Worm (Caenorhabditis elegans) whole organism, young adult: Measurements from ENCODE around the gene lsm-8.

ENCODE experiments used
- B0019.2 ChIP-seq: fragments of 200-800 bp; sonication (Bioruptor generic); conservative IDR thresholded peaks from 2 replicates; pipeline ENCODE4 v1.3.6; 2022; ENCODE audit warnings: missing genetic modification reagents, missing genetic modification characterization, missing compliant biosample characterization
- C06A6.2 ChIP-seq: fragments of 200-800 bp; sonication (Bioruptor generic); conservative IDR thresholded peaks from 2 replicates; pipeline ENCODE4 v1.3.6; 2022; ENCODE audit warnings: missing genetic modification characterization, missing compliant biosample characterization
- F22D6.2 ChIP-seq: sonication (generic microtip); optimal IDR thresholded peaks from 2 replicates; lab custom pipeline; 2016; ENCODE audit warnings: mild to moderate bottlenecking, missing genetic modification characterization, missing compliant biosample characterization
- F33H1.4 ChIP-seq: fragments of 200-800 bp; sonication (Bioruptor generic); IDR thresholded peaks from 2 replicates; pipeline ENCODE4 v1.3.6; 2022; ENCODE audit warnings: missing genetic modification reagents, missing genetic modification characterization, missing compliant biosample characterization
- F52B5.7 ChIP-seq: sonication (generic microtip); optimal IDR thresholded peaks from 2 replicates; lab custom pipeline; 2016; ENCODE audit warnings: mild to moderate bottlenecking, missing genetic modification characterization, missing compliant biosample characterization
- Y53F4B.3 ChIP-seq: fragments of 200-800 bp; sonication (Bioruptor generic); IDR thresholded peaks from 2 replicates; pipeline ENCODE4 v1.3.6; 2022; ENCODE audit warnings: missing genetic modification reagents, missing genetic modification characterization, missing compliant biosample characterization
- Y79H2A.3 ChIP-seq: fragments of 200-800 bp; sonication (Bioruptor generic); conservative IDR thresholded peaks from 2 replicates; pipeline ENCODE4 v1.3.6; 2022; ENCODE audit warnings: missing genetic modification reagents, missing genetic modification characterization, missing compliant biosample characterization
- ZK185.1 ChIP-seq: sonication (generic microtip); optimal IDR thresholded peaks from 2 replicates; lab custom pipeline; 2016; ENCODE audit warnings: mild to moderate bottlenecking, missing genetic modification characterization, missing compliant biosample characterization; ENCODE audit not compliant: poor library complexity, severe bottlenecking
- aptf-2 ChIP-seq: fragments of 200-800 bp; sonication (Bioruptor generic); conservative IDR thresholded peaks from 2 replicates; pipeline ENCODE4 v1.3.6; 2022; ENCODE audit warnings: missing genetic modification reagents, missing genetic modification characterization, missing compliant biosample characterization
- aptf-3 ChIP-seq: fragments of 200-800 bp; sonication (Bioruptor generic); IDR thresholded peaks from 2 replicates; pipeline ENCODE4 v1.3.6; 2022; ENCODE audit warnings: missing genetic modification characterization, missing compliant biosample characterization
- bed-1 ChIP-seq: fragments of 200-800 bp; sonication (Bioruptor generic); IDR thresholded peaks from 2 replicates; pipeline ENCODE4 v1.3.6; 2022; ENCODE audit warnings: missing genetic modification reagents, missing genetic modification characterization, missing compliant biosample characterization
- cebp-1 ChIP-seq, 2 experiments: fragments of 200-800 bp in 1 of 2; sonication (Bioruptor generic) in 1 of 2; sonication (generic microtip) in 1 of 2; IDR thresholded peaks in 1 of 2; optimal IDR thresholded peaks in 1 of 2; 2 replicates each; pipeline versions ENCODE4 v1.3.6 to Lab custom; 2017 to 2022; ENCODE audit warnings: missing compliant biosample characterization in 2 of 2, missing genetic modification characterization in 2 of 2, mild to moderate bottlenecking in 1 of 2, missing genetic modification reagents in 1 of 2, moderate library complexity in 1 of 2
- cebp-2 ChIP-seq: fragments of 200-800 bp; sonication (Bioruptor generic); IDR thresholded peaks from 2 replicates; pipeline ENCODE4 v1.3.6; 2022; ENCODE audit warnings: missing genetic modification characterization, missing compliant biosample characterization
- ceh-100 ChIP-seq: fragments of 200-800 bp; sonication (Bioruptor generic); IDR thresholded peaks from 2 replicates; pipeline ENCODE4 v1.3.6; 2022; ENCODE audit warnings: missing genetic modification reagents, missing genetic modification characterization, missing compliant biosample characterization
- ceh-27 ChIP-seq: fragments of 200-800 bp; sonication (Bioruptor generic); optimal IDR thresholded peaks from 2 replicates; lab custom pipeline; 2018; ENCODE audit warnings: mild to moderate bottlenecking, missing genetic modification characterization, moderate library complexity, missing compliant biosample characterization
- ceh-79 ChIP-seq: sonication (generic microtip); optimal IDR thresholded peaks from 2 replicates; lab custom pipeline; 2017; ENCODE audit warnings: mild to moderate bottlenecking, missing genetic modification characterization, missing compliant biosample characterization
- ceh-91 ChIP-seq: fragments of 200-800 bp; sonication (Bioruptor generic); IDR thresholded peaks from 2 replicates; pipeline ENCODE4 v1.3.6; 2022; ENCODE audit warnings: missing genetic modification reagents, missing genetic modification characterization, missing compliant biosample characterization
- chd-7 ChIP-seq: sonication (generic microtip); optimal IDR thresholded peaks from 2 replicates; lab custom pipeline; 2016; ENCODE audit warnings: mild to moderate bottlenecking, missing genetic modification characterization, moderate library complexity, missing compliant biosample characterization
- die-1 ChIP-seq: sonication (generic microtip); optimal IDR thresholded peaks from 2 replicates; lab custom pipeline; 2016; ENCODE audit warnings: missing genotype, mild to moderate bottlenecking, missing genetic modification characterization, missing compliant biosample characterization
- dpl-1 ChIP-seq: fragments of 150-350 bp; optimal IDR thresholded peaks from 2 replicates; lab custom pipeline; 2014; ENCODE audit warnings: missing biosample characterization, missing genetic modification reagents, missing genetic modification characterization
- egl-44 ChIP-seq: fragments of 200-800 bp; sonication (Bioruptor generic); IDR thresholded peaks from 2 replicates; pipeline ENCODE4 v1.3.6; 2022; ENCODE audit warnings: missing genetic modification reagents, missing genetic modification characterization, missing compliant biosample characterization
- fkh-3 ChIP-seq: sonication (generic microtip); optimal IDR thresholded peaks from 2 replicates; lab custom pipeline; 2016; ENCODE audit warnings: mild to moderate bottlenecking, missing genetic modification characterization, missing compliant biosample characterization
- gei-17 ChIP-seq: fragments of 200-800 bp; sonication (Bioruptor generic); optimal IDR thresholded peaks from 2 replicates; lab custom pipeline; 2018; ENCODE audit warnings: mild to moderate bottlenecking, missing genetic modification characterization, missing compliant biosample characterization
- hlh-26 ChIP-seq: fragments of 200-800 bp; sonication (Bioruptor generic); conservative IDR thresholded peaks from 2 replicates; pipeline ENCODE4 v1.3.6; 2022; ENCODE audit warnings: missing genetic modification reagents, missing genetic modification characterization, missing compliant biosample characterization
- hmg-1.2 ChIP-seq: fragments of 200-800 bp; sonication (Bioruptor generic); IDR thresholded peaks from 2 replicates; pipeline ENCODE4 v1.3.6; 2022; ENCODE audit warnings: missing genetic modification reagents, missing genetic modification characterization, missing compliant biosample characterization
- hmg-20 ChIP-seq: fragments of 200-800 bp; sonication (Bioruptor generic); IDR thresholded peaks from 2 replicates; pipeline ENCODE4 v1.3.6; 2022; ENCODE audit warnings: missing genetic modification reagents, missing genetic modification characterization, missing compliant biosample characterization
- hsf-1 ChIP-seq: fragments of 200-800 bp; sonication (Bioruptor generic); IDR thresholded peaks from 2 replicates; pipeline ENCODE4 v1.3.6; 2022; ENCODE audit warnings: missing genetic modification reagents, missing genetic modification characterization, missing compliant biosample characterization
- lag-1 ChIP-seq: fragments of 200-800 bp; sonication (Bioruptor generic); IDR thresholded peaks from 2 replicates; pipeline ENCODE4 v1.3.6; 2022; ENCODE audit warnings: missing genetic modification reagents, missing genetic modification characterization, missing compliant biosample characterization
- lin-40 ChIP-seq: sonication (generic microtip); optimal IDR thresholded peaks from 2 replicates; lab custom pipeline; 2016; ENCODE audit warnings: missing genetic modification characterization, mild to moderate bottlenecking, missing compliant biosample characterization, missing genotype, missing genetic modification reagents
- madf-6 ChIP-seq: fragments of 200-800 bp; sonication (Bioruptor generic); IDR thresholded peaks from 2 replicates; pipeline ENCODE4 v1.3.6; 2022; ENCODE audit warnings: missing genetic modification reagents, missing genetic modification characterization, missing compliant biosample characterization
- mcd-1 ChIP-seq: fragments of 200-800 bp; sonication (Bioruptor generic); IDR thresholded peaks from 2 replicates; pipeline ENCODE4 v1.3.6; 2022; ENCODE audit warnings: missing genetic modification reagents, missing genetic modification characterization, missing compliant biosample characterization
- mel-28 ChIP-seq: sonication (generic microtip); optimal IDR thresholded peaks from 2 replicates; lab custom pipeline; 2016; ENCODE audit warnings: borderline replicate concordance, mild to moderate bottlenecking, missing genetic modification characterization, missing compliant biosample characterization
- mxl-1 ChIP-seq: sonication (generic microtip); optimal IDR thresholded peaks from 2 replicates; lab custom pipeline; 2016; ENCODE audit warnings: missing genetic modification characterization, missing compliant biosample characterization
- nfya-1 ChIP-seq: sonication (generic microtip); optimal IDR thresholded peaks from 2 replicates; lab custom pipeline; 2017; ENCODE audit warnings: antibody characterized with exemption, missing compliant biosample characterization, missing genetic modification characterization, borderline replicate concordance; ENCODE audit not compliant: insufficient read depth
- nhr-80 ChIP-seq: sonication (generic microtip); optimal IDR thresholded peaks from 2 replicates; lab custom pipeline; 2016; ENCODE audit warnings: missing genetic modification characterization, missing compliant biosample characterization
- nhr-90 ChIP-seq: sonication (generic microtip); optimal IDR thresholded peaks from 2 replicates; lab custom pipeline; 2016; ENCODE audit warnings: missing genotype, mild to moderate bottlenecking, missing genetic modification characterization, missing compliant biosample characterization
- rec-8 ChIP-seq, 2 experiments: sonication (generic microtip); optimal IDR thresholded peaks; 2 replicates each; lab custom pipeline; 2016; ENCODE audit warnings: mild to moderate bottlenecking in 2 of 2, missing genetic modification characterization in 2 of 2, missing genetic modification reagents in 2 of 2, missing genotype in 2 of 2, missing biosample characterization in 1 of 2, missing compliant biosample characterization in 1 of 2, moderate library complexity in 1 of 2
- sdz-38 ChIP-seq: sonication (generic microtip); optimal IDR thresholded peaks from 2 replicates; lab custom pipeline; 2016; ENCODE audit warnings: missing genotype, missing genetic modification characterization, missing compliant biosample characterization
- snpc-1.1 ChIP-seq: sonication (generic microtip); optimal IDR thresholded peaks from 2 replicates; lab custom pipeline; 2017; ENCODE audit warnings: missing genetic modification characterization, mild to moderate bottlenecking, missing compliant biosample characterization, antibody characterized with exemption, moderate library complexity, missing genotype, missing genetic modification reagents; ENCODE audit not compliant: insufficient read depth
- snpc-1.3 ChIP-seq: sonication (generic microtip); optimal IDR thresholded peaks from 2 replicates; lab custom pipeline; 2017; ENCODE audit warnings: missing genetic modification characterization, mild to moderate bottlenecking, missing compliant biosample characterization, antibody characterized with exemption, moderate library complexity, missing genotype, missing genetic modification reagents; ENCODE audit not compliant: insufficient read depth
- snpc-3.4 ChIP-seq: sonication (generic microtip); optimal IDR thresholded peaks from 2 replicates; lab custom pipeline; 2017; ENCODE audit warnings: missing genetic modification characterization, mild to moderate bottlenecking, missing compliant biosample characterization, antibody characterized with exemption, moderate library complexity, missing genotype, missing genetic modification reagents
- snpc-4 ChIP-seq, 5 experiments: fragments of 150-350 bp in 1 of 5; sonication (generic microtip) in 4 of 5; optimal IDR thresholded peaks; 2 replicates each; lab custom pipeline; 2014 to 2018; ENCODE audit warnings: missing genetic modification characterization in 5 of 5, missing biosample characterization in 3 of 5, antibody characterized with exemption in 2 of 5, mild to moderate bottlenecking in 2 of 5, missing compliant biosample characterization in 2 of 5, missing genotype in 2 of 5, moderate library complexity in 2 of 5, missing genetic modification reagents in 1 of 5
- tbp1 ChIP-seq: fragments of 200-800 bp; sonication (Bioruptor generic); optimal IDR thresholded peaks from 2 replicates; lab custom pipeline; 2018; ENCODE audit warnings: mild to moderate bottlenecking, missing genetic modification characterization, missing compliant biosample characterization
- tbx-9 ChIP-seq: sonication (generic microtip); optimal IDR thresholded peaks from 2 replicates; lab custom pipeline; 2016; ENCODE audit warnings: borderline replicate concordance, missing genetic modification characterization, inconsistent platforms, missing compliant biosample characterization
- unc-62 ChIP-seq: fragments of 150-350 bp; optimal IDR thresholded peaks from 2 replicates; lab custom pipeline; 2014; ENCODE audit warnings: missing biosample characterization, missing genetic modification reagents, missing genetic modification characterization
- ztf-18 ChIP-seq: sonication (generic microtip); optimal IDR thresholded peaks from 2 replicates; lab custom pipeline; 2016; ENCODE audit warnings: missing genotype, mild to moderate bottlenecking, missing genetic modification characterization, missing compliant biosample characterization

The lsm-8 gene

ce11 chrIV:6336748-6337147, 10.4 kb downstream of the lsm-8 start (continued):
- no peak for TF ChIP-seq nfya-1 (tag; lab: Kevin White, UChicago)
- no peak for TF ChIP-seq sdz-38 (tag; lab: Kevin White, UChicago)
- TF ChIP-seq nhr-80 = peak; percentile 95
- peak; percentile 17 for TF ChIP-seq ceh-79 (tag; lab: Kevin White, UChicago)
- peak; percentile 72 for TF ChIP-seq ZK185.1 (tag; lab: Kevin White, UChicago)
- TF ChIP-seq egl-44 (GFP tag; lab: Robert Waterston, UW) = peak; percentile 90
- TF ChIP-seq mxl-1 (tag; lab: Kevin White, UChicago) = no peak
- TF ChIP-seq cebp-1 (GFP tag; IDR thresholded peaks at IDR 0.05; lab: Robert Waterston, UW) = peak; percentile 61; the same call in 1 of the 2 replicates
- peak; percentile 96 for TF ChIP-seq cebp-1 (tag; optimal IDR thresholded peaks at IDR 0.05; lab: Kevin White, UChicago)
- TF ChIP-seq tbp1 = peak; percentile 69
- TF ChIP-seq snpc-1.3 (tag; lab: Kevin White, UChicago) = no peak
- peak; percentile 34 for TF ChIP-seq die-1 (tag; lab: Kevin White, UChicago)
- no peak for TF ChIP-seq aptf-2 (GFP tag; lab: Robert Waterston, UW)
- no peak for TF ChIP-seq lag-1
- TF ChIP-seq hsf-1 (GFP tag; lab: Robert Waterston, UW) = no peak
- TF ChIP-seq F33H1.4 = peak; percentile 56
- TF ChIP-seq madf-6 (GFP tag; lab: Robert Waterston, UW) = peak; percentile 48; the same call in 1 of the 2 replicates
- TF ChIP-seq snpc-4 (GFP tag; optimal IDR thresholded peaks at IDR 0.05; lab: Kevin White, UChicago) = no peak
- TF ChIP-seq snpc-4 (tag; optimal IDR thresholded peaks at IDR 0.05; lab: Kevin White, UChicago) = peak; percentile 25 to 73 (median 66)
- TF ChIP-seq ceh-27 (GFP tag; lab: Kevin White, UChicago) = peak; percentile 84
- TF ChIP-seq hmg-20 (GFP tag; lab: Robert Waterston, UW) = peak; percentile 46; the same call in 1 of the 2 replicates
- peak; percentile 75 for TF ChIP-seq unc-62 (GFP tag; lab: Kevin White, UChicago)
- peak; percentile 83 for TF ChIP-seq gei-17 (GFP tag; lab: Kevin White, UChicago)
- peak; percentile 63 for TF ChIP-seq mel-28 (tag; lab: Kevin White, UChicago)
- TF ChIP-seq nhr-90 (tag; lab: Kevin White, UChicago) = peak; percentile 78
- TF ChIP-seq Y79H2A.3 = no peak
- no peak for TF ChIP-seq snpc-1.1 (tag; lab: Kevin White, UChicago)
- TF ChIP-seq dpl-1 (GFP tag; lab: Kevin White, UChicago) = peak; percentile 16
- TF ChIP-seq chd-7 (tag; lab: Kevin White, UChicago) = peak; percentile 97
- TF ChIP-seq F52B5.7 (tag; lab: Kevin White, UChicago) = peak; percentile 58
- TF ChIP-seq fkh-3 (tag; lab: Kevin White, UChicago) = no peak
- no peak for TF ChIP-seq tbx-9 (tag; lab: Kevin White, UChicago)
- peak; percentile 96 for TF ChIP-seq lin-40 (tag; lab: Kevin White, UChicago)
- no peak for TF ChIP-seq hlh-26 (GFP tag; lab: Robert Waterston, UW)
- no peak for TF ChIP-seq rec-8 (tag; optimal IDR thresholded peaks at IDR 0.05; lab: Kevin White, UChicago)
- TF ChIP-seq Y53F4B.3 (GFP tag; lab: Robert Waterston, UW) = no peak
- peak; percentile 32; the same call in 1 of the 2 replicates for TF ChIP-seq cebp-2 (GFP tag; lab: Robert Waterston, UW)
- TF ChIP-seq aptf-3 (GFP tag; lab: Robert Waterston, UW) = no peak
- no peak for TF ChIP-seq snpc-3.4 (tag; lab: Kevin White, UChicago)
- no peak for TF ChIP-seq B0019.2 (GFP tag; lab: Robert Waterston, UW)
- no peak for TF ChIP-seq ceh-91 (GFP tag; lab: Robert Waterston, UW)
- TF ChIP-seq hmg-1.2 (GFP tag; lab: Robert Waterston, UW) = peak; percentile 95
- TF ChIP-seq C06A6.2 (GFP tag; lab: Robert Waterston, UW) = peak; percentile 92
- no peak for TF ChIP-seq bed-1 (GFP tag; lab: Robert Waterston, UW)
- TF ChIP-seq mcd-1 = peak; percentile 83
- peak; percentile 55 for TF ChIP-seq ztf-18
- peak; percentile 45 for TF ChIP-seq ceh-100 (GFP tag; lab: Robert Waterston, UW)
- peak; percentile 87 for TF ChIP-seq F22D6.2 (tag; lab: Kevin White, UChicago)
